Worm (Caenorhabditis elegans) whole organism, late embryonic: ENCODE measurements around the gene str-214.

Experiments
- C08G9.2 ChIP-seq: sonication (generic microtip); optimal IDR thresholded peaks from 2 replicates; lab custom pipeline; 2016; ENCODE audit warnings: mild to moderate bottlenecking, missing genetic modification characterization, moderate library complexity, missing compliant biosample characterization
- hlh-30 ChIP-seq: sonication (generic microtip); optimal IDR thresholded peaks from 2 replicates; lab custom pipeline; 2017; ENCODE audit warnings: antibody characterized with exemption, missing genetic modification characterization, missing compliant biosample characterization; ENCODE audit not compliant: insufficient read depth
- lin-11 ChIP-seq: fragments of 200-800 bp; sonication (Bioruptor generic); optimal IDR thresholded peaks from 2 replicates; lab custom pipeline; 2018; ENCODE audit warnings: mild to moderate bottlenecking, missing genetic modification characterization, missing compliant biosample characterization
- pqm-1 ChIP-seq: sonication (generic microtip); optimal IDR thresholded peaks from 2 replicates; lab custom pipeline; 2016; ENCODE audit warnings: missing genetic modification characterization, missing compliant biosample characterization
- unc-86 ChIP-seq: sonication (generic microtip); optimal IDR thresholded peaks from 2 replicates; lab custom pipeline; 2016; ENCODE audit warnings: missing genetic modification characterization, missing compliant biosample characterization

DNA sequence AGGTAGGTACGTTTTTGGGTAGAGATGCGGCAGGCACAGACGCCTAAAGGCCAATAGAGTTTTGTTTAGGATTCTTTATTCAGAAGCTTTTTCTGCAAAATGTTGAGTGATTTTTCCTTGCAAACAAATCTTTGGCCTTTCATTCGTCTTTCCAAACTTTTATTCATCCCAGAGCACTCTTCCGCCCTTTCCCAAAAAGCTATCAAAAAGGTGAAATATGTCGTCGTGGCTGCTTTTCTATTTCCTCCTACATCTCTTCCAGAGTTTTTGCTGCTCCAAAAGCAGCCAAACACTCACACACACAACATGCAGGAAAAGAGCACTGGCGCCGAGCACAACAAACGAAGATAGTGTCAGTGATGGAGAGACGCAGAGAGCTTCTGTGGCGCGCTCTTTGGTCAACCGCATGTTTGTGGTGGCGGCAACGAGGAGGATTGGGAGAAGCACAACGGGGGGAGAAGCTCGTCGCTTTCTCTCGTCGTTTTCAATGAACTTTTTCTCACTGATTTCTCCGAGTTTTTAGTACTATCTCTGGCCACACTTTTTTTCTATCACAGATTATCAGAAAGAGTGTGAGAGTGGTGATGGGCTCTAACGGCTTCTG, 35.8 kb downstream of the str-214 start:
- TF ChIP-seq C08G9.2 (tag; lab: Kevin White, UChicago), result no peak
- no peak for TF ChIP-seq hlh-30 (tag; lab: Kevin White, UChicago)
- no peak for TF ChIP-seq lin-11 (tag; lab: Kevin White, UChicago)
- TF ChIP-seq pqm-1, result no peak
- no peak for TF ChIP-seq unc-86
